Worm (Caenorhabditis elegans) whole organism, L4/young adult: ENCODE results near the gene F44D12.10.

Source experiments
- W03F9.2 ChIP-seq: fragments of 150-350 bp; optimal IDR thresholded peaks from 2 replicates; lab custom pipeline; 2014; ENCODE audit warnings: missing biosample characterization, missing genetic modification characterization
- dao-5 ChIP-seq: sonication (generic microtip); optimal IDR thresholded peaks from 2 replicates; lab custom pipeline; 2016; ENCODE audit warnings: missing genotype, missing genetic modification characterization, moderate library complexity, missing compliant biosample characterization
- him-1 ChIP-seq: sonication (generic microtip); optimal IDR thresholded peaks from 2 replicates; lab custom pipeline; 2016; ENCODE audit warnings: missing genotype, missing genetic modification reagents, missing genetic modification characterization, missing compliant biosample characterization

DNA sequence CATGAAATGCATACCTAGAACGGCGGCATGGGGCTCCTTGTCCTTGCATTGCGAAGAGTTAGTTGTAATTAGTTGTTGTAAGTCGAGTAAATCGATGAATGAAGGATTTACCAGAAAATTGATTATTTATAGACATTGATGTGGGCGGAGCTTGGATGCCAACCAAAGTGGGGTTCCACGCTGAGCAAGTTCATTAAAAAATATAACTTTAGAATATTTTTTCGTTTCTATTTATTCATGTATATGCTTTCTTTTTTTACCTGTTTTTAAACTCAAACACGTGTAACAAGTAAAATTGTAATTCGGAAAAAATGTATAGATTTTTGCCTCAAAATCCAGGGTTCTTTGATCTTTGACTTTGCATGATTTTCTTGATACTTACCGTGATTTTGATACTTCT lies 9.3 kb downstream of the F44D12.10 start, which contains the start of gene gipc-2:
- TF ChIP-seq W03F9.2 (no peak), him-1 (tag; lab: Kevin White, UChicago) (no peak), dao-5 (tag; lab: Kevin White, UChicago) (no peak)
